Worm (Caenorhabditis elegans) whole organism, young adult: ENCODE measurements around the gene clc-7.

ENCODE experiments used
- B0035.1 ChIP-seq: sonication (generic microtip); optimal IDR thresholded peaks from 2 replicates; lab custom pipeline; 2016; ENCODE audit warnings: missing genetic modification characterization, mild to moderate bottlenecking, missing compliant biosample characterization, missing genotype, missing genetic modification reagents
- B0336.3 ChIP-seq: fragments of 200-800 bp; sonication (Bioruptor generic); IDR thresholded peaks from 2 replicates; pipeline ENCODE4 v1.3.6; 2022; ENCODE audit warnings: missing genetic modification characterization, missing compliant biosample characterization
- C06A6.2 ChIP-seq: fragments of 200-800 bp; sonication (Bioruptor generic); conservative IDR thresholded peaks from 2 replicates; pipeline ENCODE4 v1.3.6; 2022; ENCODE audit warnings: missing genetic modification characterization, missing compliant biosample characterization
- F22D6.2 ChIP-seq: sonication (generic microtip); optimal IDR thresholded peaks from 2 replicates; lab custom pipeline; 2016; ENCODE audit warnings: mild to moderate bottlenecking, missing genetic modification characterization, missing compliant biosample characterization
- F23B12.7 ChIP-seq: sonication (generic microtip); optimal IDR thresholded peaks from 2 replicates; lab custom pipeline; 2017; ENCODE audit warnings: missing genetic modification characterization, mild to moderate bottlenecking, missing compliant biosample characterization, antibody characterized with exemption, moderate library complexity; ENCODE audit not compliant: insufficient read depth
- F39B2.1 ChIP-seq: fragments of 200-800 bp; sonication (Bioruptor generic); IDR thresholded peaks from 2 replicates; pipeline ENCODE4 v1.3.6; 2022; ENCODE audit warnings: missing genetic modification reagents, missing genetic modification characterization, missing compliant biosample characterization
- F52B5.7 ChIP-seq: sonication (generic microtip); optimal IDR thresholded peaks from 2 replicates; lab custom pipeline; 2016; ENCODE audit warnings: mild to moderate bottlenecking, missing genetic modification characterization, missing compliant biosample characterization
- F57C9.4 ChIP-seq: sonication (generic microtip); optimal IDR thresholded peaks from 2 replicates; lab custom pipeline; 2017; ENCODE audit warnings: mild to moderate bottlenecking, missing genetic modification characterization, missing compliant biosample characterization
- K11D2.4 ChIP-seq: fragments of 200-800 bp; sonication (Bioruptor generic); IDR thresholded peaks from 2 replicates; pipeline ENCODE4 v1.3.6; 2022; ENCODE audit warnings: missing genetic modification reagents, missing genetic modification characterization, missing compliant biosample characterization
- K12H6.12 ChIP-seq: fragments of 200-800 bp; sonication (Bioruptor generic); optimal IDR thresholded peaks from 2 replicates; lab custom pipeline; 2018; ENCODE audit warnings: mild to moderate bottlenecking, missing genetic modification characterization, missing compliant biosample characterization
- T07F8.4 ChIP-seq: sonication (generic microtip); optimal IDR thresholded peaks from 2 replicates; lab custom pipeline; 2016; ENCODE audit warnings: mild to moderate bottlenecking, missing genetic modification characterization, moderate library complexity, missing compliant biosample characterization
- attf-3 ChIP-seq: fragments of 200-800 bp; sonication (Bioruptor generic); conservative IDR thresholded peaks from 2 replicates; pipeline ENCODE4 v1.3.6; 2022; ENCODE audit warnings: missing genetic modification reagents, missing genetic modification characterization, missing compliant biosample characterization
- attf-5 ChIP-seq: fragments of 200-800 bp; sonication (Bioruptor generic); optimal IDR thresholded peaks from 2 replicates; lab custom pipeline; 2018; ENCODE audit warnings: mild to moderate bottlenecking, missing genetic modification characterization, missing compliant biosample characterization
- bed-1 ChIP-seq: fragments of 200-800 bp; sonication (Bioruptor generic); IDR thresholded peaks from 2 replicates; pipeline ENCODE4 v1.3.6; 2022; ENCODE audit warnings: missing genetic modification reagents, missing genetic modification characterization, missing compliant biosample characterization
- cebp-1 ChIP-seq, 2 experiments: fragments of 200-800 bp in 1 of 2; sonication (Bioruptor generic) in 1 of 2; sonication (generic microtip) in 1 of 2; IDR thresholded peaks in 1 of 2; optimal IDR thresholded peaks in 1 of 2; 2 replicates each; pipeline versions ENCODE4 v1.3.6 to Lab custom; 2017 to 2022; ENCODE audit warnings: missing compliant biosample characterization in 2 of 2, missing genetic modification characterization in 2 of 2, mild to moderate bottlenecking in 1 of 2, missing genetic modification reagents in 1 of 2, moderate library complexity in 1 of 2
- ceh-100 ChIP-seq: fragments of 200-800 bp; sonication (Bioruptor generic); IDR thresholded peaks from 2 replicates; pipeline ENCODE4 v1.3.6; 2022; ENCODE audit warnings: missing genetic modification reagents, missing genetic modification characterization, missing compliant biosample characterization
- ceh-27 ChIP-seq: fragments of 200-800 bp; sonication (Bioruptor generic); optimal IDR thresholded peaks from 2 replicates; lab custom pipeline; 2018; ENCODE audit warnings: mild to moderate bottlenecking, missing genetic modification characterization, moderate library complexity, missing compliant biosample characterization
- chd-7 ChIP-seq: sonication (generic microtip); optimal IDR thresholded peaks from 2 replicates; lab custom pipeline; 2016; ENCODE audit warnings: mild to moderate bottlenecking, missing genetic modification characterization, moderate library complexity, missing compliant biosample characterization
- die-1 ChIP-seq: sonication (generic microtip); optimal IDR thresholded peaks from 2 replicates; lab custom pipeline; 2016; ENCODE audit warnings: missing genotype, mild to moderate bottlenecking, missing genetic modification characterization, missing compliant biosample characterization
- dox-1 ChIP-seq: fragments of 200-800 bp; sonication (Bioruptor generic); IDR thresholded peaks from 2 replicates; pipeline ENCODE4 v1.3.6; 2022; ENCODE audit warnings: missing genetic modification reagents, missing genetic modification characterization, missing compliant biosample characterization
- efl-1 ChIP-seq: fragments of 150-350 bp; optimal IDR thresholded peaks from 2 replicates; lab custom pipeline; 2014; ENCODE audit warnings: missing biosample characterization, missing genetic modification reagents, missing genetic modification characterization
- egl-44 ChIP-seq: fragments of 200-800 bp; sonication (Bioruptor generic); IDR thresholded peaks from 2 replicates; pipeline ENCODE4 v1.3.6; 2022; ENCODE audit warnings: missing genetic modification reagents, missing genetic modification characterization, missing compliant biosample characterization
- ekl-4 ChIP-seq: fragments of 200-800 bp; sonication (Bioruptor generic); IDR thresholded peaks from 2 replicates; pipeline ENCODE4 v1.3.6; 2022; ENCODE audit warnings: missing genetic modification reagents, missing genetic modification characterization, missing compliant biosample characterization
- ets-4 ChIP-seq: fragments of 200-800 bp; sonication (Bioruptor generic); optimal IDR thresholded peaks from 2 replicates; lab custom pipeline; 2018; ENCODE audit warnings: mild to moderate bottlenecking, missing genetic modification characterization, missing compliant biosample characterization
- gei-17 ChIP-seq: fragments of 200-800 bp; sonication (Bioruptor generic); optimal IDR thresholded peaks from 2 replicates; lab custom pipeline; 2018; ENCODE audit warnings: mild to moderate bottlenecking, missing genetic modification characterization, missing compliant biosample characterization
- hrde-1 ChIP-seq: sonication (generic microtip); optimal IDR thresholded peaks from 2 replicates; lab custom pipeline; 2016; ENCODE audit warnings: missing genetic modification characterization, mild to moderate bottlenecking, missing compliant biosample characterization, moderate library complexity, missing genotype, missing genetic modification reagents, borderline replicate concordance
- lin-35 ChIP-seq, 3 experiments: fragments of 150-350 bp in 2 of 3; sonication (generic microtip) in 1 of 3; optimal IDR thresholded peaks; 2 replicates each; lab custom pipeline; 2014 to 2018; ENCODE audit warnings: missing biosample characterization in 3 of 3, missing genetic modification characterization in 3 of 3, missing genetic modification reagents in 3 of 3
- lin-40 ChIP-seq: sonication (generic microtip); optimal IDR thresholded peaks from 2 replicates; lab custom pipeline; 2016; ENCODE audit warnings: missing genetic modification characterization, mild to moderate bottlenecking, missing compliant biosample characterization, missing genotype, missing genetic modification reagents
- lir-1 ChIP-seq: fragments of 200-800 bp; sonication (Bioruptor generic); conservative IDR thresholded peaks from 2 replicates; pipeline ENCODE4 v1.3.6; 2022; ENCODE audit warnings: missing genetic modification reagents, missing genetic modification characterization, missing compliant biosample characterization
- madf-10 ChIP-seq: sonication (generic microtip); optimal IDR thresholded peaks from 2 replicates; lab custom pipeline; 2016; ENCODE audit warnings: mild to moderate bottlenecking, missing genetic modification characterization, missing compliant biosample characterization
- madf-3 ChIP-seq: fragments of 200-800 bp; sonication (Bioruptor generic); IDR thresholded peaks from 2 replicates; pipeline ENCODE4 v1.3.6; 2022; ENCODE audit warnings: missing genetic modification reagents, missing genetic modification characterization, missing compliant biosample characterization
- mcd-1 ChIP-seq: fragments of 200-800 bp; sonication (Bioruptor generic); IDR thresholded peaks from 2 replicates; pipeline ENCODE4 v1.3.6; 2022; ENCODE audit warnings: missing genetic modification reagents, missing genetic modification characterization, missing compliant biosample characterization
- nfyb-1 ChIP-seq: fragments of 200-800 bp; sonication (Bioruptor generic); IDR thresholded peaks from 2 replicates; pipeline ENCODE4 v1.3.6; 2022; ENCODE audit warnings: missing genetic modification reagents, missing genetic modification characterization, missing compliant biosample characterization
- nhr-80 ChIP-seq: sonication (generic microtip); optimal IDR thresholded peaks from 2 replicates; lab custom pipeline; 2016; ENCODE audit warnings: missing genetic modification characterization, missing compliant biosample characterization
- somi-1 ChIP-seq: fragments of 200-800 bp; sonication (Bioruptor generic); optimal IDR thresholded peaks from 2 replicates; lab custom pipeline; 2018; ENCODE audit warnings: mild to moderate bottlenecking, missing genetic modification characterization, missing compliant biosample characterization
- tbp1 ChIP-seq: fragments of 200-800 bp; sonication (Bioruptor generic); optimal IDR thresholded peaks from 2 replicates; lab custom pipeline; 2018; ENCODE audit warnings: mild to moderate bottlenecking, missing genetic modification characterization, missing compliant biosample characterization
- unc-130 ChIP-seq: sonication (generic microtip); optimal IDR thresholded peaks from 2 replicates; lab custom pipeline; 2016; ENCODE audit warnings: missing genetic modification reagents, missing genetic modification characterization, missing compliant biosample characterization
- xnd-1 ChIP-seq: sonication (generic microtip); optimal IDR thresholded peaks from 2 replicates; lab custom pipeline; 2016; ENCODE audit warnings: missing genotype, missing genetic modification reagents, missing genetic modification characterization, missing compliant biosample characterization
- zfh-2 ChIP-seq: fragments of 200-800 bp; sonication (Bioruptor generic); conservative IDR thresholded peaks from 2 replicates; pipeline ENCODE4 v1.3.6; 2022; ENCODE audit warnings: missing genetic modification reagents, missing genetic modification characterization, missing compliant biosample characterization
- zim-3 ChIP-seq: sonication (generic microtip); optimal IDR thresholded peaks from 2 replicates; lab custom pipeline; 2017; ENCODE audit warnings: mild to moderate bottlenecking, missing genetic modification characterization, moderate library complexity, missing compliant biosample characterization
- ztf-18 ChIP-seq: sonication (generic microtip); optimal IDR thresholded peaks from 2 replicates; lab custom pipeline; 2016; ENCODE audit warnings: missing genotype, mild to moderate bottlenecking, missing genetic modification characterization, missing compliant biosample characterization
- ztf-22 ChIP-seq: fragments of 200-800 bp; sonication (Bioruptor generic); optimal IDR thresholded peaks from 2 replicates; lab custom pipeline; 2018; ENCODE audit warnings: mild to moderate bottlenecking, missing genetic modification characterization, moderate library complexity, missing compliant biosample characterization
- ztf-6 ChIP-seq: fragments of 200-800 bp; sonication (Bioruptor generic); IDR thresholded peaks from 2 replicates; pipeline ENCODE4 v1.3.6; 2022; ENCODE audit warnings: missing genetic modification reagents, missing genetic modification characterization, missing compliant biosample characterization

clc-7 gene

ce11 chrX:5061763-5062162, 6.1 kb upstream of the clc-7 start:
- TF ChIP-seq C06A6.2 (GFP tag; lab: Robert Waterston, UW) (no peak), bed-1 (GFP tag; lab: Robert Waterston, UW) (no peak), unc-130 (no peak), B0035.1 (tag; lab: Kevin White, UChicago) (no peak), B0336.3 (GFP tag; lab: Robert Waterston, UW) (no peak), zim-3 (tag; lab: Kevin White, UChicago) (no peak), mcd-1 (no peak), madf-3 (GFP tag; lab: Robert Waterston, UW) (no peak), ztf-6 (GFP tag; lab: Robert Waterston, UW) (no peak), xnd-1 (tag; lab: Kevin White, UChicago) (no peak), F52B5.7 (tag; lab: Kevin White, UChicago) (no peak), hrde-1 (tag; lab: Kevin White, UChicago) (no peak), chd-7 (tag; lab: Kevin White, UChicago) (no peak), F39B2.1 (GFP tag; lab: Robert Waterston, UW) (no peak), attf-3 (GFP tag; lab: Robert Waterston, UW) (no peak), ceh-100 (no peak), ztf-18 (tag; lab: Kevin White, UChicago) (no peak)

- peak; percentile 39 for TF ChIP-seq attf-5
- TF ChIP-seq ets-4, result no peak
- no peak for TF ChIP-seq T07F8.4 (tag; lab: Kevin White, UChicago)
- TF ChIP-seq dox-1 (GFP tag; lab: Robert Waterston, UW), result peak; percentile 79
- no peak for TF ChIP-seq somi-1
- no peak for TF ChIP-seq cebp-1 (GFP tag; IDR thresholded peaks at IDR 0.05; lab: Robert Waterston, UW)
- TF ChIP-seq cebp-1 (tag; optimal IDR thresholded peaks at IDR 0.05; lab: Kevin White, UChicago), result peak; percentile 76
- no peak for TF ChIP-seq ztf-22 (GFP tag; lab: Kevin White, UChicago)
- TF ChIP-seq ekl-4 (GFP tag; lab: Robert Waterston, UW), result 0 out of 2 replicates have a peak, but pooled peaks have one; percentile 25
- peak; percentile 8 for TF ChIP-seq efl-1 (GFP tag; lab: Kevin White, UChicago)
- TF ChIP-seq nhr-80 (tag; lab: Kevin White, UChicago), result peak; percentile 75
- TF ChIP-seq F52B5.7 (tag; lab: Kevin White, UChicago), result no peak
- TF ChIP-seq K11D2.4 (GFP tag; lab: Robert Waterston, UW), result peak; percentile 57
- no peak for TF ChIP-seq egl-44
- TF ChIP-seq gei-17 (GFP tag; lab: Kevin White, UChicago), result peak; percentile 17
- TF ChIP-seq F57C9.4 (tag; lab: Kevin White, UChicago), result no peak
- no peak for TF ChIP-seq tbp1 (GFP tag; lab: Kevin White, UChicago)
- peak in 1 of 3 experiments; percentile 10 for TF ChIP-seq lin-35 (GFP tag; optimal IDR thresholded peaks at IDR 0.05; lab: Kevin White, UChicago)
- TF ChIP-seq ztf-18 (tag; lab: Kevin White, UChicago), result peak; percentile 12
- peak; percentile 13 for TF ChIP-seq madf-10 (tag; lab: Kevin White, UChicago)
- 0 out of 2 replicates have a peak, but pooled peaks have one; percentile 18 for TF ChIP-seq mcd-1
- TF ChIP-seq zfh-2 (GFP tag; lab: Robert Waterston, UW), result peak; percentile 91
- TF ChIP-seq F22D6.2 (tag; lab: Kevin White, UChicago), result no peak
- no peak for TF ChIP-seq die-1 (tag; lab: Kevin White, UChicago)
- TF ChIP-seq nfyb-1 (GFP tag; lab: Robert Waterston, UW), result 0 out of 2 replicates have a peak, but pooled peaks have one; percentile 19
- TF ChIP-seq chd-7 (tag; lab: Kevin White, UChicago), result peak; percentile 23
- peak; percentile 86 for TF ChIP-seq lir-1
- peak; percentile 37 for TF ChIP-seq lin-40
- peak; percentile 51 for TF ChIP-seq ceh-27 (GFP tag; lab: Kevin White, UChicago)
- TF ChIP-seq F23B12.7 (tag; lab: Kevin White, UChicago), result peak; percentile 32
- peak; percentile 71 for TF ChIP-seq K12H6.12 (tag; lab: Kevin White, UChicago)
- TF ChIP-seq, all 124 proteins: peak for 20
These were observed 3.9 kb upstream of the clc-7 start, which contains the start of gene C24H10.2 for ce11 chrX:5063750-5064652. C24H10.2 (plus strand) TSS chrX:5064602.
